Worm (Caenorhabditis elegans): ENCODE data around the gene C46C2.5.
A peak's percentile ranks its signal among the peaks of the same experiment; 100 is the strongest.
"Not testable (repeated sequence)": the region's sequence is repeated elsewhere in the genome, so short reads cannot be mapped to it uniquely, and the experiment has no call there.

The C46C2.5 gene

ce11 chrIV:9194524-9194923 is 2.1 kb upstream of the C46C2.5 start, which contains the start of gene C46C2.7:
Gene C46C2.7, plus strand, starts transcription at chrIV:9194824.
- not testable (repeated sequence) for TF ChIP-seq blmp-1 (tag; optimal IDR thresholded peaks at IDR 0.05; ENCODE audit: insufficient read depth); mab-5 (tag; optimal IDR thresholded peaks at IDR 0.05); aly-2 (tag; optimal IDR thresholded peaks at IDR 0.05)

- TF ChIP-seq sem-4 (tag; optimal IDR thresholded peaks at IDR 0.05) = no peak
- peak; percentile 60 for TF ChIP-seq F13H6.1 (tag; optimal IDR thresholded peaks at IDR 0.05)
- TF ChIP-seq mab-5 (tag; optimal IDR thresholded peaks at IDR 0.05) = no peak
- no peak for TF ChIP-seq unc-62 (GFP tag; optimal IDR thresholded peaks at IDR 0.05)
- TF ChIP-seq nhr-23 (tag; optimal IDR thresholded peaks at IDR 0.05) = no peak
- peak in 1 of 2 experiments; percentile 17 for TF ChIP-seq lsy-2 (tag; optimal IDR thresholded peaks at IDR 0.05)
- TF ChIP-seq aly-2 (tag; optimal IDR thresholded peaks at IDR 0.05) = no peak
- peak; percentile 73 for TF ChIP-seq crh-2 (tag; optimal IDR thresholded peaks at IDR 0.05)
- TF ChIP-seq mdl-1 (tag; optimal IDR thresholded peaks at IDR 0.05) = no peak
- TF ChIP-seq lin-13 (GFP tag; optimal IDR thresholded peaks at IDR 0.05) = peak; percentile 25
- no peak for TF ChIP-seq ZK546.5 (tag; optimal IDR thresholded peaks at IDR 0.05)
- no peak for TF ChIP-seq lin-39 (tag; optimal IDR thresholded peaks at IDR 0.05)
- TF ChIP-seq nhr-129 (tag; optimal IDR thresholded peaks at IDR 0.05) = peak; percentile 92
- peak; percentile 48 for TF ChIP-seq sma-3 (GFP tag; optimal IDR thresholded peaks at IDR 0.05)
- TF ChIP-seq nhr-237 (tag; optimal IDR thresholded peaks at IDR 0.05) = no peak
- TF ChIP-seq unc-55 (GFP tag; optimal IDR thresholded peaks at IDR 0.05) = peak; percentile 17
- TF ChIP-seq ztf-4 (tag; optimal IDR thresholded peaks at IDR 0.05) = no peak
- no peak for TF ChIP-seq unc-39 (tag; optimal IDR thresholded peaks at IDR 0.05)
- peak; percentile 53 for TF ChIP-seq nhr-21 (tag; optimal IDR thresholded peaks at IDR 0.05)
- TF ChIP-seq elt-1 (tag; optimal IDR thresholded peaks at IDR 0.05) = no peak
- TF ChIP-seq egl-27 (tag; optimal IDR thresholded peaks at IDR 0.05) = peak; percentile 46
- no peak for TF ChIP-seq mbf-1 (tag; optimal IDR thresholded peaks at IDR 0.05)
- TF ChIP-seq C34F6.9 (tag; optimal IDR thresholded peaks at IDR 0.05) = peak; percentile 57
- TF ChIP-seq gmeb-1 (tag; optimal IDR thresholded peaks at IDR 0.05) = peak; percentile 67
- TF ChIP-seq nhr-12 (tag; optimal IDR thresholded peaks at IDR 0.05) = no peak
- peak; percentile 53 for TF ChIP-seq lin-11 (tag; optimal IDR thresholded peaks at IDR 0.05)
- TF ChIP-seq Y55F3AM.14 (GFP tag; optimal IDR thresholded peaks at IDR 0.05) = peak; percentile 42
- TF ChIP-seq ceh-82 (tag; optimal IDR thresholded peaks at IDR 0.05) = no peak
- TF ChIP-seq ceh-16 (tag; optimal IDR thresholded peaks at IDR 0.05) = no peak
- no peak for TF ChIP-seq dmd-4 (tag; optimal IDR thresholded peaks at IDR 0.05)
- no peak for TF ChIP-seq ztf-1 (GFP tag; conservative IDR thresholded peaks at IDR 0.05)
- peak; percentile 48 for TF ChIP-seq zag-1 (tag; optimal IDR thresholded peaks at IDR 0.05)
- TF ChIP-seq nhr-6 (tag; optimal IDR thresholded peaks at IDR 0.05) = no peak
- peak; percentile 77 for TF ChIP-seq sma-9 (GFP tag; optimal IDR thresholded peaks at IDR 0.05)
- no peak for TF ChIP-seq sma-9 (tag; optimal IDR thresholded peaks at IDR 0.05)
- TF ChIP-seq snpc-4 (tag; optimal IDR thresholded peaks at IDR 0.05) = no peak
- TF ChIP-seq nhr-10 (tag; optimal IDR thresholded peaks at IDR 0.05) = no peak
- no peak for TF ChIP-seq nhr-11 (tag; optimal IDR thresholded peaks at IDR 0.05)
- TF ChIP-seq fos-1 (tag; optimal IDR thresholded peaks at IDR 0.05) = peak; percentile 70
- no peak for TF ChIP-seq peb-1 (tag; optimal IDR thresholded peaks at IDR 0.05)
- TF ChIP-seq R02D3.7 (tag; optimal IDR thresholded peaks at IDR 0.05) = no peak
- no peak for TF ChIP-seq elt-3 (tag; optimal IDR thresholded peaks at IDR 0.05)
- no peak for TF ChIP-seq nhr-25 (tag; optimal IDR thresholded peaks at IDR 0.05)
- TF ChIP-seq alr-1 (tag; optimal IDR thresholded peaks at IDR 0.05) = no peak
- TF ChIP-seq ztf-11 (tag; optimal IDR thresholded peaks at IDR 0.05) = no peak
- TF ChIP-seq ama-1 (optimal IDR thresholded peaks at IDR 0.05) = no peak
- TF ChIP-seq nhr-77 (tag; optimal IDR thresholded peaks at IDR 0.05) = peak; percentile 15
- TF ChIP-seq skn-1 (tag; optimal IDR thresholded peaks at IDR 0.05) = no peak
- no peak for TF ChIP-seq blmp-1 (tag; optimal IDR thresholded peaks at IDR 0.05; ENCODE audit: insufficient read depth)
Measured at ce11 chrIV:9191183-9191582, 1.2 kb downstream of the C46C2.5 start.
